Fruit fly (Drosophila melanogaster) whole organism, embryonic: Measurements from ENCODE around the gene miple1.
A peak's percentile ranks its signal among the peaks of the same experiment; 100 is the strongest.

ENCODE experiments used
- Abd-B ChIP-seq: fragments of 200-800 bp; sonication (Bioruptor generic); optimal IDR thresholded peaks from 2 replicates; lab custom pipeline; 2018; ENCODE audit warnings: missing biosample characterization, mild to moderate bottlenecking, missing genetic modification characterization, moderate library complexity
- Adf1 ChIP-seq: fragments of 200-800 bp; sonication (Bioruptor generic); IDR thresholded peaks from 2 replicates; pipeline ENCODE4 v1.3.6; 2022; ENCODE audit warnings: missing biosample characterization, missing genetic modification characterization
- Aef1 ChIP-seq: fragments of 200-800 bp; sonication (Bioruptor generic); IDR thresholded peaks from 3 replicates; pipeline ENCODE4 v1.3.6; 2022; ENCODE audit warnings: missing biosample characterization, missing genetic modification characterization
- CG1024 ChIP-seq: fragments of 200-800 bp; sonication (Bioruptor generic); IDR thresholded peaks from 2 replicates; pipeline ENCODE4 v1.3.6; 2022; ENCODE audit warnings: missing biosample characterization, missing genetic modification characterization
- CG10274 ChIP-seq: fragments of 200-800 bp; sonication (Bioruptor generic); optimal IDR thresholded peaks from 3 replicates; lab custom pipeline; 2017; ENCODE audit warnings: missing biosample characterization, mild to moderate bottlenecking, missing genetic modification characterization
- CG10321 ChIP-seq: fragments of 200-800 bp; sonication (Bioruptor generic); IDR thresholded peaks from 2 replicates; pipeline ENCODE4 v1.3.6; 2022; ENCODE audit warnings: missing biosample characterization, missing genetic modification characterization
- CG10462 ChIP-seq: fragments of 200-800 bp; sonication (Bioruptor generic); optimal IDR thresholded peaks from 2 replicates; lab custom pipeline; 2016; ENCODE audit warnings: missing biosample characterization, missing genetic modification characterization
- CG10543 ChIP-seq: fragments of 200-800 bp; sonication (Bioruptor generic); optimal IDR thresholded peaks from 3 replicates; lab custom pipeline; 2017; ENCODE audit warnings: missing biosample characterization, mild to moderate bottlenecking, missing genetic modification characterization, moderate library complexity
- CG11085 ChIP-seq: fragments of 200-800 bp; sonication (Bioruptor generic); IDR thresholded peaks from 2 replicates; pipeline ENCODE4 v1.3.6; 2022; ENCODE audit warnings: missing biosample characterization, missing genetic modification characterization
- CG11398 ChIP-seq: fragments of 200-800 bp; sonication (Bioruptor generic); optimal IDR thresholded peaks from 2 replicates; lab custom pipeline; 2016; ENCODE audit warnings: missing biosample characterization, missing genetic modification characterization
- CG11456 ChIP-seq: fragments of 200-800 bp; sonication (Bioruptor generic); IDR thresholded peaks from 3 replicates; pipeline ENCODE4 v1.3.6; 2022; ENCODE audit warnings: missing biosample characterization, missing genetic modification characterization
- CG12659 ChIP-seq: fragments of 200-800 bp; sonication (Bioruptor generic); optimal IDR thresholded peaks from 3 replicates; lab custom pipeline; 2017; ENCODE audit warnings: mild to moderate bottlenecking, missing biosample characterization, missing genetic modification reagents, missing genetic modification characterization
- CG13624 ChIP-seq: fragments of 200-800 bp; sonication (Bioruptor generic); optimal IDR thresholded peaks from 2 replicates; lab custom pipeline; 2016; ENCODE audit warnings: missing biosample characterization, missing genetic modification characterization
- CG13894 ChIP-seq: fragments of 200-800 bp; sonication (Bioruptor generic); optimal IDR thresholded peaks from 3 replicates; lab custom pipeline; 2018; ENCODE audit warnings: missing biosample characterization, mild to moderate bottlenecking, missing genetic modification characterization, moderate library complexity
- CG14667 ChIP-seq: fragments of 200-800 bp; sonication (Bioruptor generic); IDR thresholded peaks from 2 replicates; pipeline ENCODE4 v1.3.6; 2022; ENCODE audit warnings: missing biosample characterization, missing genetic modification characterization
- CG1529 ChIP-seq: fragments of 200-800 bp; sonication (Bioruptor generic); optimal IDR thresholded peaks from 3 replicates; lab custom pipeline; 2018; ENCODE audit warnings: missing biosample characterization, missing genetic modification characterization
- CG1602 ChIP-seq: fragments of 200-800 bp; sonication (Bioruptor generic); optimal IDR thresholded peaks from 3 replicates; lab custom pipeline; 2016; ENCODE audit warnings: missing biosample characterization, missing genetic modification characterization
- CG17385 ChIP-seq: fragments of 200-800 bp; sonication (Bioruptor generic); optimal IDR thresholded peaks from 3 replicates; lab custom pipeline; 2018; ENCODE audit warnings: missing biosample characterization, mild to moderate bottlenecking, missing genetic modification characterization
- CG2199 ChIP-seq: fragments of 200-800 bp; sonication (Bioruptor generic); IDR thresholded peaks from 3 replicates; pipeline ENCODE4 v1.3.6; 2022; ENCODE audit warnings: missing biosample characterization, missing genetic modification characterization
- CG31441 ChIP-seq: fragments of 200-800 bp; sonication (Bioruptor generic); IDR thresholded peaks from 2 replicates; pipeline ENCODE4 v1.3.6; 2022; ENCODE audit warnings: missing biosample characterization, missing genetic modification characterization
- CG43689 ChIP-seq: fragments of 200-800 bp; sonication (Bioruptor generic); IDR thresholded peaks from 2 replicates; pipeline ENCODE4 v1.3.6; 2022; ENCODE audit warnings: missing biosample characterization, missing genetic modification characterization
- CG6813 ChIP-seq: fragments of 200-800 bp; sonication (Bioruptor generic); optimal IDR thresholded peaks from 2 replicates; lab custom pipeline; 2017; ENCODE audit warnings: missing biosample characterization, missing genetic modification characterization, mild to moderate bottlenecking, moderate library complexity, missing genetic modification reagents
- CG7271 ChIP-seq: fragments of 200-800 bp; sonication (Bioruptor generic); optimal IDR thresholded peaks from 2 replicates; lab custom pipeline; 2018; ENCODE audit warnings: missing biosample characterization, mild to moderate bottlenecking, missing genetic modification characterization, moderate library complexity
- CG9876 ChIP-seq: fragments of 200-800 bp; sonication (Bioruptor generic); optimal IDR thresholded peaks from 2 replicates; lab custom pipeline; 2016; ENCODE audit warnings: missing biosample characterization, missing genetic modification characterization
- Dbx ChIP-seq: fragments of 200-800 bp; sonication (Bioruptor generic); IDR thresholded peaks from 3 replicates; pipeline ENCODE4 v1.3.6; 2022; ENCODE audit warnings: missing biosample characterization, missing genetic modification characterization
- Dek ChIP-seq: fragments of 200-800 bp; sonication (Bioruptor generic); optimal IDR thresholded peaks from 3 replicates; lab custom pipeline; 2019; ENCODE audit warnings: missing biosample characterization, mild to moderate bottlenecking, missing genetic modification characterization, moderate library complexity
- Drgx ChIP-seq: fragments of 200-800 bp; sonication (Bioruptor generic); IDR thresholded peaks from 2 replicates; pipeline ENCODE4 v1.3.6; 2022; ENCODE audit warnings: missing biosample characterization, missing genetic modification characterization
- HmgD ChIP-seq: fragments of 200-800 bp; sonication (Bioruptor generic); optimal IDR thresholded peaks from 3 replicates; lab custom pipeline; 2016; ENCODE audit warnings: missing biosample characterization, missing genetic modification characterization
- Hr3 ChIP-seq: fragments of 200-800 bp; sonication (Bioruptor generic); optimal IDR thresholded peaks from 3 replicates; lab custom pipeline; 2016; ENCODE audit warnings: missing biosample characterization, missing genetic modification characterization
- NfI ChIP-seq: fragments of 200-800 bp; sonication (Bioruptor generic); optimal IDR thresholded peaks from 3 replicates; lab custom pipeline; 2018; ENCODE audit warnings: missing biosample characterization, mild to moderate bottlenecking, missing genetic modification characterization, moderate library complexity
- Rx ChIP-seq: fragments of 200-800 bp; sonication (Bioruptor generic); IDR thresholded peaks from 2 replicates; pipeline ENCODE4 v1.3.6; 2022; ENCODE audit warnings: missing biosample characterization, missing genetic modification characterization
- Spps ChIP-seq: fragments of 200-800 bp; sonication (Bioruptor generic); optimal IDR thresholded peaks from 2 replicates; lab custom pipeline; 2018; ENCODE audit warnings: missing biosample characterization, mild to moderate bottlenecking, missing genetic modification characterization
- Trl ChIP-seq, 3 experiments: fragments of >200 bp in 2 of 3; fragments of 200-800 bp in 1 of 3; sonication (Bioruptor generic) in 1 of 3; optimal IDR thresholded peaks; 2 replicates in 1 of 3; 3 replicates in 2 of 3; lab custom pipeline; 2016 to 2017; ENCODE audit warnings: missing biosample characterization in 1 of 3, missing genetic modification characterization in 1 of 3
- Vsx1 ChIP-seq: fragments of 200-800 bp; sonication (Bioruptor generic); optimal IDR thresholded peaks from 2 replicates; lab custom pipeline; 2017; ENCODE audit warnings: missing biosample characterization, mild to moderate bottlenecking, missing genetic modification characterization, missing genetic modification reagents
- ap ChIP-seq: fragments of 200-800 bp; sonication (Bioruptor generic); IDR thresholded peaks from 2 replicates; pipeline ENCODE4 v1.3.6; 2022; ENCODE audit warnings: missing biosample characterization, missing genetic modification characterization
- bab2 ChIP-seq: fragments of 200-800 bp; sonication (Bioruptor generic); optimal IDR thresholded peaks from 2 replicates; lab custom pipeline; 2016; ENCODE audit warnings: missing biosample characterization, missing genetic modification characterization
- dm ChIP-seq: fragments of 200-800 bp; sonication (Bioruptor generic); optimal IDR thresholded peaks from 3 replicates; lab custom pipeline; 2016; ENCODE audit warnings: missing biosample characterization, missing genetic modification characterization
- ewg ChIP-seq: fragments of 200-800 bp; sonication (Bioruptor generic); optimal IDR thresholded peaks from 3 replicates; lab custom pipeline; 2017; ENCODE audit warnings: mild to moderate bottlenecking, missing biosample characterization, missing genetic modification reagents, missing genetic modification characterization
- fd102C ChIP-seq: fragments of 200-800 bp; sonication (Bioruptor generic); optimal IDR thresholded peaks from 2 replicates; lab custom pipeline; 2018; ENCODE audit warnings: missing biosample characterization, mild to moderate bottlenecking, missing genetic modification characterization, moderate library complexity
- knrl ChIP-seq: fragments of 200-800 bp; sonication (Bioruptor generic); IDR thresholded peaks from 3 replicates; pipeline ENCODE4 v1.3.6; 2022; ENCODE audit warnings: missing biosample characterization, missing genetic modification characterization; ENCODE audit not compliant: partially characterized antibody
- odd ChIP-seq: fragments of 200-800 bp; sonication (Bioruptor generic); optimal IDR thresholded peaks from 2 replicates; lab custom pipeline; 2017; ENCODE audit warnings: missing biosample characterization, mild to moderate bottlenecking, missing genetic modification characterization
- otp ChIP-seq: fragments of 200-800 bp; sonication (Bioruptor generic); IDR thresholded peaks from 3 replicates; pipeline ENCODE4, ENCODE4 v1.3.6; 2022; ENCODE audit warnings: missing biosample characterization, missing genetic modification characterization
- psq ChIP-seq: fragments of 200-800 bp; sonication (Bioruptor generic); optimal IDR thresholded peaks from 2 replicates; lab custom pipeline; 2017; ENCODE audit warnings: missing biosample characterization, missing genetic modification characterization
- rib ChIP-seq: fragments of 200-800 bp; sonication (Bioruptor generic); IDR thresholded peaks from 2 replicates; pipeline ENCODE4 v1.3.6; 2022; ENCODE audit warnings: missing biosample characterization, missing genetic modification characterization
- slbo ChIP-seq: fragments of 200-800 bp; sonication (Bioruptor generic); IDR thresholded peaks from 2 replicates; pipeline ENCODE4 v1.3.6; 2022; ENCODE audit warnings: missing biosample characterization, missing genetic modification characterization
- twi ChIP-seq: fragments of 200-800 bp; optimal IDR thresholded peaks from 2 replicates; lab custom pipeline; 2019; ENCODE audit warnings: missing biosample characterization, mild to moderate bottlenecking, missing genetic modification characterization, moderate library complexity
- vvl ChIP-seq: fragments of 200-800 bp; sonication (Bioruptor generic); IDR thresholded peaks from 2 replicates; pipeline ENCODE4 v1.3.6; 2022; ENCODE audit warnings: missing biosample characterization, missing genetic modification characterization
- z ChIP-seq: fragments of 200-800 bp; sonication (Bioruptor generic); IDR thresholded peaks from 3 replicates; pipeline ENCODE4 v1.3.6; 2022; ENCODE audit warnings: missing biosample characterization, missing genetic modification characterization

miple1 gene

dm6 chr3L:224004-224951 is 42.8 kb upstream of the miple1 start (continued):
- TF ChIP-seq CG14667 (GFP tag; lab: Robert Waterston, UW) (no peak), CG7271 (tag; lab: Kevin White, UChicago) (no peak), psq (GFP tag; lab: Kevin White, UChicago) (no peak), CG13894 (tag; lab: Kevin White, UChicago) (peak; percentile 21), CG10462 (GFP tag; lab: Kevin White, UChicago) (no peak), Abd-B (GFP tag; lab: Kevin White, UChicago) (no peak), vvl (GFP tag; lab: Robert Waterston, UW) (peak; percentile 39), CG10543 (peak; percentile 90), CG12659 (GFP tag; lab: Kevin White, UChicago) (peak; percentile 20), Aef1 (GFP tag; lab: Robert Waterston, UW) (peak; percentile 64; the same call in 2 of the 3 replicates), bab2 (GFP tag; lab: Kevin White, UChicago) (no peak), CG43689 (GFP tag; lab: Robert Waterston, UW) (no peak), Hr3 (GFP tag; lab: Kevin White, UChicago) (no peak), z (GFP tag; lab: Robert Waterston, UW) (peak; percentile 36; the same call in 1 of the 3 replicates), Adf1 (peak; percentile 73), Drgx (GFP tag; lab: Robert Waterston, UW) (peak; percentile 37; the same call in 1 of the 2 replicates), CG1602 (GFP tag; lab: Kevin White, UChicago) (no peak), CG9876 (GFP tag; lab: Kevin White, UChicago) (no peak), CG11456 (GFP tag; lab: Robert Waterston, UW) (peak; percentile 57; the same call in 2 of the 3 replicates), CG10274 (GFP tag; lab: Kevin White, UChicago) (no peak), CG17385 (GFP tag; lab: Kevin White, UChicago) (no peak), CG10321 (GFP tag; lab: Robert Waterston, UW) (peak; percentile 96), Dbx (GFP tag; lab: Robert Waterston, UW) (peak; percentile 25), slbo (GFP tag; lab: Robert Waterston, UW) (peak; percentile 23; the same call in 1 of the 2 replicates), otp (GFP tag; lab: Robert Waterston, UW) (peak; percentile 10; the same call in 1 of the 3 replicates), Trl (optimal IDR thresholded peaks at IDR 0.05; lab: Kevin White, UChicago) (peak in 1 of 2 experiments; percentile 28), Trl (GFP tag; optimal IDR thresholded peaks at IDR 0.05; lab: Kevin White, UChicago) (peak; percentile 22), fd102C (no peak), Vsx1 (no peak), CG1529 (no peak), HmgD (no peak), knrl (GFP tag; lab: Robert Waterston, UW) (0 out of 3 replicates have a peak, but pooled peaks have one; percentile 36), Dek (tag; lab: Kevin White, UChicago) (no peak), rib (peak; percentile 30), ap (GFP tag; lab: Robert Waterston, UW) (peak; percentile 15; the same call in 1 of the 2 replicates), CG11085 (GFP tag; lab: Robert Waterston, UW) (peak; percentile 5; the same call in 1 of the 2 replicates), CG6813 (GFP tag; lab: Kevin White, UChicago) (peak; percentile 40), Spps (no peak), Rx (no peak), CG31441 (GFP tag; lab: Robert Waterston, UW) (no peak), CG13624 (peak; percentile 83), CG1024 (peak; percentile 6; the same call in 1 of the 2 replicates), CG11398 (GFP tag; lab: Kevin White, UChicago) (peak; percentile 36), NfI (no peak), odd (GFP tag; lab: Kevin White, UChicago) (no peak), ewg (GFP tag; lab: Kevin White, UChicago) (peak; percentile 76), twi (tag; lab: Kevin White, UChicago) (peak; percentile 1), CG2199 (GFP tag; lab: Robert Waterston, UW) (peak; percentile 74; the same call in 1 of the 3 replicates), dm (no peak)
